Fruit fly (Drosophila melanogaster): Measurements from ENCODE around the gene CG7557.

dm6 chr3L:11465371-11465914 lies 20.5 kb downstream of the CG7557 start, which contains the start of gene Fum3:
- TF ChIP-seq psq (optimal IDR thresholded peaks at IDR 0.05) (no peak), h (optimal IDR thresholded peaks at IDR 0.05) (no peak), insv (optimal IDR thresholded peaks at IDR 0.05) (no peak), Myc (optimal IDR thresholded peaks at IDR 0.05) (no peak), ttk (optimal IDR thresholded peaks at IDR 0.05) (no peak)

Measured in Kc167 (cell line).